Worm (Caenorhabditis elegans): ENCODE measurements around the gene ceh-82.

The ceh-82 gene

DNA sequence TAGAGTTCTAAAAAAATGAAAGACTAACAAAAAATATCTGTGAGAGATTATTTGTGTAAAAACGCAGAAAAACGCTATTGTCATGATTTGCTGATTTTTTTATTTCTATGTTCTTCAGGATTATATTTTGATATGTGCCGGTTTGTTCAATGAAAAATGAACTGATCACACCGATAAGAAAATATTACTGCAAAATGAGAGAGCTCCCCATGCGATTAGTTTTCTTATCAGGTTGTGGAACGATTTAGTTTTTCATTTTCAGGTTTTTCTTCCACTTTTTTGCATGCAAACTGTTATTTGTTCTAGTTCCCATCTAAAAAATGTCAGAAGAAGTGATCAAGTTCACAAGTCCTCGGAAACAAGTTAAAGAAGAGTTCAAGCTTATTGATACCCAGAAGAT is 3.8 kb upstream of the ceh-82 start, which contains the start of gene btb-9:
Gene btb-9 (plus strand): TSS at position 254 of the 400 bp plus-strand sequence.
- no peak for TF ChIP-seq unc-62 (GFP tag; optimal IDR thresholded peaks at IDR 0.05)

DNA sequence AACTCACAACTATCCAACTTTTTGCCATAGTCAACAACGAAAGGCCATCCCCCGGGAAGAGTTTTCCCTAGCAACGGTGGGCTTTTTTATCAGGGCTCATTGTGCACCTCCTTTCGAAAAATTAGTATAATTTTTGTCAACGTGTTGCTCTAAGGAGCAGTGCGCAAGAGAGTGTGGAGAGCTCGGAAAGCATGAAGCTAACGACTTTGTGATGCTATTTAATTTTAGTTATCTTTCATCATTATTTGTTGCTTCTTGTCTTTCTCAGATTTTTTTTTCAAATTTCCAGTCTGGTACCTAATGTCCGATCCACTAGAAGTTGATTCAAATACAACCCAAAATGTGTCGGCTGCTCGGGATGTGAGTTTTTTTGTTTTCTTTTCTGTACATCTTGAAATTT is 1.9 kb upstream of the ceh-82 start, which contains the start of gene ceh-81:
Gene ceh-81 (plus strand): TSS at position 301 of the 400 bp plus-strand sequence.
- no peak for TF ChIP-seq unc-62 (GFP tag; optimal IDR thresholded peaks at IDR 0.05)

DNA sequence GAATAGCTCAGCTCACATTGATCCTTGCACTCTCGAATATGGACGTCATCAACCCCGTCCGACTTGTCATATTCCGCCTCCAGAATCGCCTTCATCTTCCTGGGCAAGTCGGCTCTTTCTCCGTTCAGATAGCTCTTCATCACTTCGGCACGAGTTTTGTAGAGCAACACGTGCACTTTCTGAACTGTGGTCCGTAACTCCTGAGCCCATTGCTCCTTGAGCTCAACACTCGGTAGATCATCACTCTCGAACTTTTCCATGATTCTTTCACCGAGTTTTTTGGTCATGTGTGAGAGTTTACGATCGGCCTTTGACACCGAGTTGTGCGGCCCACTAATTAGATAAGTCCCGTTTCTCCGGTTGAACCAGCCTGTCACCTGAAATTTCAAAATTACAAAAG is 3.1 kb downstream of the ceh-82 start:
- no peak for TF ChIP-seq unc-62 (GFP tag; optimal IDR thresholded peaks at IDR 0.05)

DNA sequence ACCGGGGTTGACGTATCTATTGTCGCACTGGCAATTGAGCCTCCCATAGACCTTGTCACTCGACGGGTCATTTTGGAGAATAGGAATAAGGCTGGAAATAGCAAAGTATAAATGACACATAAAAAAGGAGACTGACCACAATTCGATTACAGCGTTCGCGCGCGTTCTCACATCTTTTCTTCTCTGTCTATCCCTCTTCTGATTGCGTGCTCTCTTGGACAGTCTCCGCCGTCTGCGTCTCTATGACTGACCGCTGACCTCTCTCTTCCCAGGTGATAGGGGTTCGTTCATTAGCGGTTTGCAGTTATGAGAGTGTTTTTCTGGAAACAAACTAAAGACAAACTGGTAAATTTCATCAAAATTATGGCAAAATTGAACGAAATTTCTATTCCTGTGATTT is 4.3 kb downstream of the ceh-82 start, which contains the start of gene ceh-83:
Gene ceh-83 (minus strand): TSS at position 181 of the 400 bp plus-strand sequence.
- no peak for TF ChIP-seq unc-62 (GFP tag; optimal IDR thresholded peaks at IDR 0.05)

DNA sequence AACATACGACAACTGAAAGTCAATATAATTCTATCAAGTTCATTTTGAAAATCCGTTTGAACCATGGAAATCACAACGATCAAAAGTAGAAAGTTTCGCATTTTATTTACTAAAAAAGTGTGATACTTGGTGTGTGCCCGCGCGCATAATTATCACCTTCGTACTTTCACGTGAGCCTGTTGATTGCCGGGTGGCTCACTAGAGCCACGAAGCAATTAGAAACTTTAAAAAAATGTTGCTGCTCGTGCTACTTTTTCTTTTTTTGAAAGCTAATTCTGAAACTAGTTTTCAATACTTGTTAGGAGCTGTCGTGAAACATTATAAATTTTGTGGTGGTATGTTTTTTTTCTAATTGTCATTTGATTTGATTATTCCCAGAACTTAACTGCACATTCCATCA is 6.8 kb downstream of the ceh-82 start, which contains the start of the genes irld-9 and irld-33:
Gene irld-9 (minus strand): TSS at position 101 of the 400 bp plus-strand sequence.
Gene irld-33 (plus strand): TSS at position 209 of the 400 bp plus-strand sequence.
- TF ChIP-seq unc-62 (GFP tag; optimal IDR thresholded peaks at IDR 0.05): no peak

DNA sequence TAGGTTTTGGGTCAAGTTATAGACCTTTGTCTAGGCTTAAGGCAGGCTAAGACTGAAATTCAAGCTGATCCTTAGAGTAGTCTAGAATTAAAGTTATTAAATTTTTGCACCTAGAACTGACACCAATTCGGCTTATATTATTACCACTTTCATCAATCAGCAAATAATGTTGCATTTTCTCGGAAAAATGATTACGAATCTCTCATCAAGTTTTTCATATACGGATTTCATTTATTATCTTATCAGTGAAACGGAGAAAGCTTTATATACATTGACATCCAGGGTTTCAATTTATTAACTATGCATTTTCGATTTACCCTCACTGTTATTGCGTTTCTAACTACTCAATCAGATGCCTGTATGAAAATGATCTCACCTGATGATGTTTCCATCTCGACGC is 9.2 kb downstream of the ceh-82 start, which contains the start of gene K07G6.1:
Gene K07G6.1 (plus strand): TSS at position 301 of the 400 bp plus-strand sequence.
- no peak for TF ChIP-seq unc-62 (GFP tag; optimal IDR thresholded peaks at IDR 0.05)

DNA sequence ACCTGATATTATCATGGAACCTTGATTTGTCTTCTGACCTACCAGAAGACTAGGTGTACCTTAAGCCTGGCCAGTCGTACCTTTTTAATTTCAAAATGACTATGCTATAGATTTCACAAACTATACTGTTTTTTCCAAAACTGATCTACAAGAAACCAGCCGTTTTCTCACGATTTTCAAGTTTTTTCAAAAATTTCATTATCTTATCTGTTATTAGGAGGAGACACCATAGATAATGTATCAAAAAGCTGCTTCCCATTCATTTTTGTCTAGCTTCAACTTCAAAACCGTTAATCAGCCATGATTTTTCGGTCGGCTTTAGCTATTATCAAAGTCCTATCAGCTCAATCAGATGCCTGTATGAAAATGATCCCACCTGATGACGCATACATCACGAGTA is 10.5 kb downstream of the ceh-82 start, which contains the start of gene F36H5.12:
Gene F36H5.12 (plus strand): TSS at position 301 of the 400 bp plus-strand sequence.
- no peak for TF ChIP-seq unc-62 (GFP tag; optimal IDR thresholded peaks at IDR 0.05)

DNA sequence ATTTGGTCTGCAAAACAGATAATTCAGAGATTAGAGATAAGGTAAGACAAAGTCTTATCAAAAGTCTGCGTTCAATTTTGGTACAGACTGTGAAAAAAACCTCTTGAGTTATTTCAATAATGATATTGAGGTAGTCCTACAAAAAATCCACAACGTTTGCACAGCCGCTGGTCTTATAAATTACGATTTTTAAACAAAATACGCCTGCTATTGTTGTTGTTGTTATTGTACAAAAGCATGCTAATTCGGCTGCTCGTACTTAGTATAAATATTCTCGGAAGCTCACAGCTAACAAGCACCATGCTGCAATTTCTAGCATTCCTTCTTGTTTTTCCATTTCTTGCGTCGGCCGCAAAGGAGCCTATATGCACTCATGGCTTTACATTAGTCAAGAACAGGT is 12.2 kb downstream of the ceh-82 start, which contains the start of gene clec-19:
Gene clec-19 (plus strand): TSS at position 301 of the 400 bp plus-strand sequence.
- TF ChIP-seq unc-62 (GFP tag; optimal IDR thresholded peaks at IDR 0.05): no peak

DNA sequence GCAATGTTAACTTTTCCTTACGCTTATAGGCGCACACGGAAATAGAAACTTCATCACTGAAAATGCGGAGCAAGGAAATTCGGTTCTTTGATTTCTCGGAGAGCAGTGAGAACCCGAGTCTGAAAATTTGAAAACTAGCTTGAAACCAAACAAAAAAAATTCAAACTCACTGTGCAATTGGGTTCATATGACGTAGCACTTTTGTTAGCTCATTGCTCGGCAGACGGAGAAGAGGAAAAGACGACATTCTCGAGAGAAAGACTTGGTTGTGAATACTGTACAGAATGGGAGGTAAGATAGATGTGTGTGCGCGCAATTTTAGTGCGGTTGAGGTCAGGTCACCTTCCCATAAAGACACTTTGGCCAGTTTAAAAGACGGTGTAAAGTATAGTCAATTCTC is 18.4 kb downstream of the ceh-82 start, which contains the start of the genes F36H5.13 and F36H5.8:
Gene F36H5.13 (minus strand): TSS at position 101 of the 400 bp plus-strand sequence.
Gene F36H5.8 (minus strand): TSS at position 274 of the 400 bp plus-strand sequence.
- no peak for TF ChIP-seq unc-62 (GFP tag; optimal IDR thresholded peaks at IDR 0.05)

DNA sequence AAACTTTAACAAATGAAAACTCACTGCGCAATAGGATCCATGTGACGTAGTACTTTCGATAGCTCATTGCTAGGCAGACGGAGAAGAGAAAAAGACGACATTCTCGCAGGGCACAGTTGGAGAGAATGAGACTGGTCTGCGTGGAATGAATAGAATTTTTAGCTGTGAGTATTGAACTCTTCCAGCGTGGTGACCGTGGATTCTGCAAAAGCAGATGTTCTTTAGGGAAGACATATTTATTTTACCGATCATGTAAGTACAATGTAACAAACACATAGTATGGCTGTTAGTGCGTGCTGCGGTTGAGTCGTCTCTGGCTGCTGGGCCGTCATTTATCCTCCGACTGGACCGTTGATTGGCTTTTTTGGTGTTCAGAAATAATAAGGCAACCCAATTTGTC is 21.0 kb downstream of the ceh-82 start, which contains the start of gene F36H5.9:
Gene F36H5.9 (minus strand): TSS at position 101 of the 400 bp plus-strand sequence.
- TF ChIP-seq unc-62 (GFP tag; optimal IDR thresholded peaks at IDR 0.05): no peak

DNA sequence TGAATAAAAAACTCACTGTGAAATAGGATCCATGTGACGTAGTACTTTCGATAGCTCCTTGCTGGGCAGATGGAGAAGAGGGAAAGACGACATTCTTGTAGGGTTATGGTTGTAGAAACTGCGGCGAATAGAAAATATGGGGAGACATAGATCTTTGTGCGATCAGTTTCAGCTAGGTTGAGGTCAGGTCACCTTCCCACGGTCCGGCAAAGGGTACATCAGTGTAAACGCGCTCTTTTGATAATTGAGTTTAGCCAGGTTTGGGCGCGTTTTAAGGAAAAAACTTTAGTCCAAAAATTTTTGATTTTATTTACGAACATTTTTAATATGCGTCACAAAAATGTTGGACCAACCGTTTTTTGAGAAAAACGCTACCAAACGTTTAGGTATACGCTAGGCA is 24.0 kb downstream of the ceh-82 start, which contains the start of gene F36H5.17:
Gene F36H5.17 (minus strand): TSS at position 101 of the 400 bp plus-strand sequence.
- TF ChIP-seq unc-62 (GFP tag; optimal IDR thresholded peaks at IDR 0.05): no peak

DNA sequence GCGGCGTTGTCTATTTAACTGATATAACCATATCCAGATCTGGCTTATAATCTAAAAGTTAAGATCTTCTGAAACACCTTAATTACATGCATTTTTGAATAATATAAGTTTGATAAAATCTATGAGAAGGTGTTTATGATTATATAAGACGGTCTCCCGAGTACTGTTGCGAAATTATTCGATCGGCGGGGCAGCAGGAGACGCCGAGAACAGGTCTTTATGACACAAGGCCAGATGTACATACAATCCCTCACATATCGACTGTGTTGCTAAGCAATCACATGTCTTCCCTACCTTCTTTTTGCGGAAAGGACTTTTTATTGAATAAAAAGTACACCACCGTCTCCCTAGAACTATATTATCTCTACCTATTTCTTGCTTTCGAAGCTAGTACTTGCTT is 24.6 kb downstream of the ceh-82 start, which contains the start of gene fbxb-53:
Gene fbxb-53 (plus strand): TSS at position 301 of the 400 bp plus-strand sequence.
- TF ChIP-seq unc-62 (GFP tag; optimal IDR thresholded peaks at IDR 0.05): no peak

DNA sequence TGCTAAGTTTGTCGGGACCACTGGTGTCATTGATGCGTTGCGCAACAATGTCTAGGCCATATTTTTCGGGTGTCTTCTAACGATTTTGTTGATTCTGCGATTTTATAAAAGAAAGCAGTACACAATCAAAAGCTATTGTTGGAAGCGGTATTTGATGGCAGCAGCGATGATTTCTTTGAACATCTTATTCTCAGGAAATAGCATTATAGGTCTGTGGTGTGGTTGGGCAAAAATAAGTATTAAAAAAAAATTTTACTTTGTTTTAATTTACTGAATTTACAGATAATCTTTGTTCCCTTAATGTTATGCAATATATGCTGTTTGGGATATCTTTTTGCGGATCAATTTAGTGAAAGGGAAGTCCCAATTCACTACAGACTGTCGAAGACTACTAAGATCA is 25.0 kb downstream of the ceh-82 start, which contains the start of gene F36H5.10:
Gene F36H5.10 (plus strand): TSS at position 301 of the 400 bp plus-strand sequence.
- TF ChIP-seq unc-62 (GFP tag; optimal IDR thresholded peaks at IDR 0.05): no peak

DNA sequence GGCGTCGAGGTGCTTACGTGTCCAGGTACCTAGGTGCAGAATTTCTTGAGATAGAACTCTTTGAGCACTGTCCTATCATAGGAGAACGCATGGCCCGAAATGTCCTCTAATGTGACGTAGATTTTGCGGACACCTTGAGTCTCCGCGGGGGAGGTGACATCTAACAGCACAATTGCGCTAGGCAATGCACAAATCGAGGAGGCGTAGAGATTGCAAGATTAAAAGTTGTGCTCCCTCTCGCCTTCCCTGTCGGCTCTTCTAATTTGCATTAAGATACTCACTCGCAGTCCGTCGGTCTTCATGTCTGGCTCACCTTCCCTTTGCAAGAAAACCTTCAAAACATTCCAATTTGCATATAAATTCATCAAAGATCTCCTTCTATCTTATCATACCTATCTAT is 27.6 kb downstream of the ceh-82 start, which contains the start of gene F36H5.18:
Gene F36H5.18 (plus strand): TSS at position 301 of the 400 bp plus-strand sequence.
- TF ChIP-seq unc-62 (GFP tag; optimal IDR thresholded peaks at IDR 0.05): no peak

DNA sequence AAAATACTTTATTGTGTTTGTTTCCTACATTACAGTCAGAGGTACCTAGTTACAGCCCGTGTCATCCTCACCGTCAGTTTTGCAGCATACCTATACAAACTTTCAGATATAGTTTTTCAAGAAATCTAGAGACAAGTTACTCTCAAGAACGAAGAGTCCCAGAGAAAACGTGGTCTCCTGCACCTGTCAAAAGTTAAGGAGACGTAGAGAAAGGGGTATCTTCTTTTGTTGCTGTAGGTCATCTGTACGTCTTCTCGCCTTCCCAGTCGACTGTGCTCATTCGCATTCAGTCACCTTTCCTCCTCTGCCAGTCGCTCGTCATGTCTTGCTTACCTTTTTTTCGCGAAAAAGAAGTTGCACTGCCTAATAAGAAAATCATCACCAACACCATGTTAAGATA is 29.5 kb downstream of the ceh-82 start, which contains the start of gene F36H5.4:
Gene F36H5.4 (plus strand): TSS at position 301 of the 400 bp plus-strand sequence.
- no peak for TF ChIP-seq unc-62 (GFP tag; optimal IDR thresholded peaks at IDR 0.05)

DNA sequence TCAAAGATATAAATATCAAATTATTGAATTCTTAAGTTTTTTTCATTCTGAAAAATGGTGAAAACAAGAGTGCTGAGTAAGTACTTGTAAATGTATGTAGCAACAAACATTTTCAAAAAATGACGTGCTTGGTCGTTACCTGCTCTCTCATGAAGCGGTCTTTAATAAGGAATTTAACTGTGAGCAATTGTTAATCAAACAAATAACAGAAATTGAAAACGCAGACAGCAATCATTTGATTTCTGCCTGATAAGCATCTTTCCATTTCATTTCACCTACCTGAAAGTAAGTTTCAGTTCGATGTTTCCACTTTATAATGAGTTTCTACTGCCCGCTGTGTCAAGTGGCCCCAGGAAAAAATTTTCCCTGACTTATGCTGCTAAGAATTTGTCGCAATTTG is 31.0 kb downstream of the ceh-82 start, which contains the start of gene math-28:
Gene math-28 (plus strand): TSS at position 301 of the 400 bp plus-strand sequence.
- no peak for TF ChIP-seq unc-62 (GFP tag; optimal IDR thresholded peaks at IDR 0.05)

DNA sequence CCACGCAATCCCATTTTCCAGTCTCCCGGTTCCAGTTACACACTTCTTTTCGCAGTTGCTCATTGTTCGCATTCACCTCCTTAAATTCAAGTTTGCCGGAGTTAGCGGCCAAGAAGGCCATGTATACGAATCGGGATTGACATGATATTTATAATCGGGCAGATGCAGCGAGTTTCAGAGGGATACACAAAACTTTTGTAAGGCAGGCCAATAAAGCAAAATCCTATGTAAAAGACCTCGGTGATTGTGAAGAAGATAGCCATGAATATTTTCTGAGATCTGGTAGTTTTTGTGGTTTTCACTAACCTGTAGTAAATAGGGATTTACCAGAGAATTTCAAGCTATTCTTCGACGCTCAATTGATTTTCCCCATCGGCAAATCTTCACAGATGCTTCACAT is 34.7 kb downstream of the ceh-82 start:
- TF ChIP-seq unc-62 (GFP tag; optimal IDR thresholded peaks at IDR 0.05): no peak

Measured in whole organism, dauer.